Worm (Caenorhabditis elegans) whole organism, mixed stage, embryonic: ENCODE measurements around the gene hda-10.

Source experiments
- M03D4.4 ChIP-seq: sonication (generic microtip); optimal IDR thresholded peaks from 2 replicates; lab custom pipeline; 2017; ENCODE audit warnings: mild to moderate bottlenecking, missing genetic modification characterization, missing compliant biosample characterization
- bed-3 ChIP-seq: fragments of 200-800 bp; sonication (Bioruptor generic); optimal IDR thresholded peaks from 3 replicates; lab custom pipeline; 2018; ENCODE audit warnings: mild to moderate bottlenecking, missing genetic modification characterization, moderate library complexity, missing compliant biosample characterization
- blmp-1 ChIP-seq: fragments of 150-350 bp; optimal IDR thresholded peaks from 2 replicates; lab custom pipeline; 2014; ENCODE audit warnings: missing biosample characterization, missing genetic modification characterization
- ceh-39 ChIP-seq: fragments of 150-350 bp; optimal IDR thresholded peaks from 2 replicates; lab custom pipeline; 2014; ENCODE audit warnings: missing biosample characterization, missing genetic modification characterization
- ceh-43 ChIP-seq: fragments of 200-800 bp; sonication (Bioruptor generic); optimal IDR thresholded peaks from 2 replicates; lab custom pipeline; 2018; ENCODE audit warnings: mild to moderate bottlenecking, missing genetic modification characterization, moderate library complexity, missing compliant biosample characterization
- ceh-83 ChIP-seq: fragments of 200-800 bp; sonication (Bioruptor generic); optimal IDR thresholded peaks from 2 replicates; lab custom pipeline; 2018; ENCODE audit warnings: mild to moderate bottlenecking, missing genetic modification characterization, missing compliant biosample characterization
- ces-1 ChIP-seq: fragments of 150-350 bp; optimal IDR thresholded peaks from 2 replicates; lab custom pipeline; 2014; ENCODE audit warnings: missing biosample characterization, missing genetic modification reagents, missing genetic modification characterization
- cnd-1 ChIP-seq: fragments of 200-800 bp; sonication (Bioruptor generic); optimal IDR thresholded peaks from 2 replicates; lab custom pipeline; 2018; ENCODE audit warnings: mild to moderate bottlenecking, missing genetic modification characterization, missing compliant biosample characterization
- drap-1 ChIP-seq: fragments of 200-800 bp; sonication (Bioruptor generic); optimal IDR thresholded peaks from 3 replicates; lab custom pipeline; 2018; ENCODE audit warnings: mild to moderate bottlenecking, missing genetic modification characterization, missing compliant biosample characterization
- elt-1 ChIP-seq: sonication (generic microtip); optimal IDR thresholded peaks from 2 replicates; lab custom pipeline; 2017; ENCODE audit warnings: missing genetic modification characterization, mild to moderate bottlenecking, missing compliant biosample characterization, antibody characterized with exemption, moderate library complexity, borderline replicate concordance; ENCODE audit not compliant: insufficient read depth
- elt-3 ChIP-seq: fragments of 150-350 bp; optimal IDR thresholded peaks from 2 replicates; lab custom pipeline; 2014; ENCODE audit warnings: missing biosample characterization, missing genetic modification characterization
- flh-1 ChIP-seq: fragments of 200-800 bp; sonication (Bioruptor generic); optimal IDR thresholded peaks from 2 replicates; lab custom pipeline; 2018; ENCODE audit warnings: mild to moderate bottlenecking, missing genetic modification characterization, moderate library complexity, missing compliant biosample characterization
- ham-2 ChIP-seq: fragments of 200-800 bp; sonication (Bioruptor generic); optimal IDR thresholded peaks from 2 replicates; lab custom pipeline; 2018; ENCODE audit warnings: mild to moderate bottlenecking, missing genetic modification characterization, missing compliant biosample characterization
- hlh-1 ChIP-seq: fragments of 150-350 bp; optimal IDR thresholded peaks from 2 replicates; lab custom pipeline; 2014; ENCODE audit warnings: missing biosample characterization, missing genetic modification reagents, missing genetic modification characterization
- lin-13 ChIP-seq: fragments of 150-350 bp; optimal IDR thresholded peaks from 2 replicates; lab custom pipeline; 2014; ENCODE audit warnings: missing biosample characterization, missing genetic modification characterization
- lin-32 ChIP-seq: fragments of 200-800 bp; sonication (Bioruptor generic); optimal IDR thresholded peaks from 2 replicates; lab custom pipeline; 2018; ENCODE audit warnings: mild to moderate bottlenecking, missing genetic modification characterization, missing compliant biosample characterization
- lsy-2 ChIP-seq: fragments of 150-350 bp; optimal IDR thresholded peaks from 2 replicates; lab custom pipeline; 2014; ENCODE audit warnings: missing biosample characterization, missing genetic modification characterization
- mab-5 ChIP-seq: fragments of 150-350 bp; optimal IDR thresholded peaks from 2 replicates; lab custom pipeline; 2014; ENCODE audit warnings: missing biosample characterization, missing genetic modification characterization
- mep-1 ChIP-seq: fragments of 150-350 bp; optimal IDR thresholded peaks from 2 replicates; lab custom pipeline; 2017; ENCODE audit warnings: missing biosample characterization, missing genetic modification reagents, missing genetic modification characterization, inconsistent platforms
- mls-2 ChIP-seq: sonication (generic microtip); optimal IDR thresholded peaks from 2 replicates; lab custom pipeline; 2016; ENCODE audit warnings: mild to moderate bottlenecking, missing genetic modification characterization, moderate library complexity, missing compliant biosample characterization
- nhr-12 ChIP-seq: fragments of 150-350 bp; optimal IDR thresholded peaks from 2 replicates; lab custom pipeline; 2014; ENCODE audit warnings: missing biosample characterization, missing genetic modification characterization
- nhr-2 ChIP-seq: fragments of 150-350 bp; optimal IDR thresholded peaks from 2 replicates; lab custom pipeline; 2014; ENCODE audit warnings: missing biosample characterization, missing genetic modification characterization
- nhr-237 ChIP-seq: fragments of 150-350 bp; optimal IDR thresholded peaks from 2 replicates; lab custom pipeline; 2014; ENCODE audit warnings: missing biosample characterization, missing genetic modification characterization
- nhr-28 ChIP-seq: fragments of 150-350 bp; optimal IDR thresholded peaks from 2 replicates; lab custom pipeline; 2014; ENCODE audit warnings: missing biosample characterization, missing genetic modification characterization
- nhr-76 ChIP-seq: sonication (generic microtip); optimal IDR thresholded peaks from 2 replicates; lab custom pipeline; 2017; ENCODE audit warnings: missing biosample characterization, missing genetic modification characterization
- pha-4 ChIP-seq: fragments of 150-350 bp; optimal IDR thresholded peaks from 2 replicates; lab custom pipeline; 2018; ENCODE audit warnings: missing biosample characterization, missing genetic modification reagents, missing genetic modification characterization
- sem-2 ChIP-seq: fragments of 200-800 bp; sonication (Bioruptor generic); optimal IDR thresholded peaks from 2 replicates; lab custom pipeline; 2018; ENCODE audit warnings: mild to moderate bottlenecking, missing genetic modification characterization, missing compliant biosample characterization
- snpc-4 ChIP-seq: fragments of 150-350 bp; optimal IDR thresholded peaks from 2 replicates; lab custom pipeline; 2014; ENCODE audit warnings: missing biosample characterization, missing genetic modification characterization
- sptf-1 ChIP-seq: sonication (generic microtip); optimal IDR thresholded peaks from 2 replicates; lab custom pipeline; 2017; ENCODE audit warnings: mild to moderate bottlenecking, missing genetic modification characterization, moderate library complexity, missing compliant biosample characterization
- tbx-8 ChIP-seq: fragments of 200-800 bp; sonication (Bioruptor generic); optimal IDR thresholded peaks from 2 replicates; lab custom pipeline; 2018; ENCODE audit warnings: mild to moderate bottlenecking, missing genetic modification characterization, moderate library complexity, missing compliant biosample characterization
- unc-120 ChIP-seq: sonication (generic microtip); optimal IDR thresholded peaks from 2 replicates; lab custom pipeline; 2017; ENCODE audit warnings: missing genetic modification characterization, missing compliant biosample characterization; ENCODE audit not compliant: poor library complexity, severe bottlenecking
- unc-39 ChIP-seq: fragments of 150-350 bp; optimal IDR thresholded peaks from 2 replicates; lab custom pipeline; 2014; ENCODE audit warnings: missing biosample characterization, missing genetic modification characterization
- unc-62 ChIP-seq: fragments of 150-350 bp; optimal IDR thresholded peaks from 2 replicates; lab custom pipeline; 2014; ENCODE audit warnings: missing biosample characterization, missing genetic modification reagents, missing genetic modification characterization
- zip-8 ChIP-seq: fragments of 150-350 bp; optimal IDR thresholded peaks from 2 replicates; lab custom pipeline; 2014; ENCODE audit warnings: missing biosample characterization, missing genetic modification characterization
- ztf-11 ChIP-seq: fragments of 150-350 bp; optimal IDR thresholded peaks from 2 replicates; lab custom pipeline; 2014; ENCODE audit warnings: missing biosample characterization, missing genetic modification characterization

hda-10 gene

ce11 chrII:13882405-13882804 is at the start of gene hda-10:
TSS of gene hda-10 (plus strand) at chrII:13882705.
- TF ChIP-seq flh-1 (GFP tag; lab: Kevin White, UChicago) = no peak
- no peak for TF ChIP-seq cnd-1 (tag; lab: Kevin White, UChicago)
- no peak for TF ChIP-seq lsy-2 (tag; lab: Kevin White, UChicago)
- no peak for TF ChIP-seq ceh-83 (GFP tag; lab: Kevin White, UChicago)
- TF ChIP-seq ham-2 (GFP tag; lab: Kevin White, UChicago) = no peak
- TF ChIP-seq ces-1 (GFP tag; lab: Kevin White, UChicago) = no peak
- no peak for TF ChIP-seq nhr-12
- TF ChIP-seq mep-1 (tag; lab: Kevin White, UChicago) = no peak
- no peak for TF ChIP-seq sem-2 (GFP tag; lab: Kevin White, UChicago)
- no peak for TF ChIP-seq nhr-237 (tag; lab: Kevin White, UChicago)
- no peak for TF ChIP-seq lin-13
- TF ChIP-seq elt-3 (tag; lab: Kevin White, UChicago) = no peak
- no peak for TF ChIP-seq sptf-1 (tag; lab: Kevin White, UChicago)
- no peak for TF ChIP-seq mab-5 (tag; lab: Kevin White, UChicago)
- TF ChIP-seq unc-39 = no peak
- no peak for TF ChIP-seq bed-3 (GFP tag; lab: Kevin White, UChicago)
- no peak for TF ChIP-seq ceh-39 (tag; lab: Kevin White, UChicago)

- TF ChIP-seq flh-1 (GFP tag; lab: Kevin White, UChicago) = no peak
- TF ChIP-seq nhr-12 = no peak
- TF ChIP-seq ceh-39 (tag; lab: Kevin White, UChicago) = no peak
- TF ChIP-seq nhr-28 (tag; lab: Kevin White, UChicago) = no peak
- no peak for TF ChIP-seq bed-3 (GFP tag; lab: Kevin White, UChicago)
- no peak for TF ChIP-seq ces-1 (GFP tag; lab: Kevin White, UChicago)
- TF ChIP-seq sem-2 (GFP tag; lab: Kevin White, UChicago) = no peak
- no peak for TF ChIP-seq lin-13
- TF ChIP-seq mab-5 (tag; lab: Kevin White, UChicago) = no peak
- no peak for TF ChIP-seq blmp-1
- no peak for TF ChIP-seq unc-39
- TF ChIP-seq ceh-83 (GFP tag; lab: Kevin White, UChicago) = no peak
- TF ChIP-seq nhr-76 (tag; lab: Kevin White, UChicago) = no peak
- no peak for TF ChIP-seq lsy-2 (tag; lab: Kevin White, UChicago)
- TF ChIP-seq nhr-237 (tag; lab: Kevin White, UChicago) = no peak
- TF ChIP-seq M03D4.4 (tag; lab: Kevin White, UChicago) = no peak
- no peak for TF ChIP-seq hlh-1 (tag; lab: Kevin White, UChicago)
- TF ChIP-seq ham-2 (GFP tag; lab: Kevin White, UChicago) = no peak
- TF ChIP-seq mls-2 (tag; lab: Kevin White, UChicago) = no peak
- no peak for TF ChIP-seq unc-120 (tag; lab: Kevin White, UChicago)
- TF ChIP-seq, all 35 proteins: peak for 0
These were observed 49.0 kb upstream of the hda-10 start, which contains the start of gene F08G2.5 for ce11 chrII:13833505-13833904. TSS of gene F08G2.5 (minus strand) at chrII:13833631.

ce11 chrII:13834380-13835194 is 47.9 kb upstream of the hda-10 start:
- TF ChIP-seq ceh-83 (GFP tag; lab: Kevin White, UChicago) (peak; percentile 73), nhr-76 (tag; lab: Kevin White, UChicago) (no peak), unc-120 (tag; lab: Kevin White, UChicago) (peak; percentile 47), mls-2 (tag; lab: Kevin White, UChicago) (peak; percentile 57), ztf-11 (tag; lab: Kevin White, UChicago) (peak; percentile 23), cnd-1 (tag; lab: Kevin White, UChicago) (peak; percentile 90), nhr-12 (no peak), flh-1 (GFP tag; lab: Kevin White, UChicago) (peak; percentile 2), mep-1 (tag; lab: Kevin White, UChicago) (peak; percentile 90), hlh-1 (tag; lab: Kevin White, UChicago) (peak; percentile 64), unc-39 (peak; percentile 47), unc-62 (peak; percentile 61), sptf-1 (tag; lab: Kevin White, UChicago) (peak; percentile 91), lin-32 (GFP tag; lab: Kevin White, UChicago) (peak; percentile 72), lin-13 (peak; percentile 87), drap-1 (GFP tag; lab: Kevin White, UChicago) (peak; percentile 79), elt-1 (no peak), M03D4.4 (tag; lab: Kevin White, UChicago) (peak; percentile 88), blmp-1 (no peak), ceh-43 (GFP tag; lab: Kevin White, UChicago) (peak; percentile 75), sem-2 (GFP tag; lab: Kevin White, UChicago) (peak; percentile 26), zip-8 (tag; lab: Kevin White, UChicago) (no peak), snpc-4 (no peak), elt-3 (tag; lab: Kevin White, UChicago) (no peak), mab-5 (tag; lab: Kevin White, UChicago) (no peak), nhr-28 (tag; lab: Kevin White, UChicago) (peak; percentile 42), pha-4 (tag; lab: Kevin White, UChicago) (peak; percentile 96), nhr-2 (tag; lab: Kevin White, UChicago) (peak; percentile 33), bed-3 (GFP tag; lab: Kevin White, UChicago) (peak; percentile 75), ham-2 (GFP tag; lab: Kevin White, UChicago) (peak; percentile 21), nhr-237 (tag; lab: Kevin White, UChicago) (peak; percentile 59), lsy-2 (tag; lab: Kevin White, UChicago) (peak; percentile 77), ces-1 (GFP tag; lab: Kevin White, UChicago) (peak; percentile 87), tbx-8 (GFP tag; lab: Kevin White, UChicago) (peak; percentile 69), ceh-39 (tag; lab: Kevin White, UChicago) (peak; percentile 96)
- TF ChIP-seq, all 35 proteins: peak for 27
